Fruit fly (Drosophila melanogaster) whole organism, embryonic: ENCODE results near the gene Hinfp.

ENCODE experiments used
- Aef1 ChIP-seq: fragments of 200-800 bp; sonication (Bioruptor generic); IDR thresholded peaks from 3 replicates; pipeline ENCODE4 v1.3.6; 2022; ENCODE audit warnings: missing biosample characterization, missing genetic modification characterization
- Atf-2 ChIP-seq: fragments of 200-800 bp; sonication (Bioruptor generic); optimal IDR thresholded peaks from 2 replicates; lab custom pipeline; 2016; ENCODE audit warnings: missing biosample characterization, missing genetic modification characterization
- B-H1 ChIP-seq: fragments of 200-800 bp; sonication (Bioruptor generic); IDR thresholded peaks from 3 replicates; pipeline ENCODE4 v1.3.6; 2022; ENCODE audit warnings: missing biosample characterization, missing genetic modification characterization
- CG10274 ChIP-seq: fragments of 200-800 bp; sonication (Bioruptor generic); optimal IDR thresholded peaks from 3 replicates; lab custom pipeline; 2017; ENCODE audit warnings: missing biosample characterization, mild to moderate bottlenecking, missing genetic modification characterization
- CG10321 ChIP-seq: fragments of 200-800 bp; sonication (Bioruptor generic); IDR thresholded peaks from 2 replicates; pipeline ENCODE4 v1.3.6; 2022; ENCODE audit warnings: missing biosample characterization, missing genetic modification characterization
- CG10366 ChIP-seq: fragments of 200-800 bp; sonication (Bioruptor generic); IDR thresholded peaks from 2 replicates; pipeline ENCODE4 v1.3.6; 2022; ENCODE audit warnings: missing biosample characterization, missing genetic modification characterization
- CG10462 ChIP-seq: fragments of 200-800 bp; sonication (Bioruptor generic); optimal IDR thresholded peaks from 2 replicates; lab custom pipeline; 2016; ENCODE audit warnings: missing biosample characterization, missing genetic modification characterization
- CG10543 ChIP-seq: fragments of 200-800 bp; sonication (Bioruptor generic); optimal IDR thresholded peaks from 3 replicates; lab custom pipeline; 2017; ENCODE audit warnings: missing biosample characterization, mild to moderate bottlenecking, missing genetic modification characterization, moderate library complexity
- CG11247 ChIP-seq: fragments of 200-800 bp; sonication (Bioruptor generic); IDR thresholded peaks from 2 replicates; pipeline ENCODE4 v1.3.6; 2022; ENCODE audit warnings: missing biosample characterization, missing genetic modification characterization
- CG11723 ChIP-seq: fragments of 200-800 bp; sonication (Bioruptor generic); optimal IDR thresholded peaks from 2 replicates; lab custom pipeline; 2017; ENCODE audit warnings: missing biosample characterization, mild to moderate bottlenecking, missing genetic modification characterization
- CG12104 ChIP-seq: fragments of 200-800 bp; sonication (Bioruptor generic); optimal IDR thresholded peaks from 3 replicates; lab custom pipeline; 2016; ENCODE audit warnings: missing biosample characterization, missing genetic modification characterization
- CG14965 ChIP-seq: fragments of 200-800 bp; sonication (Bioruptor generic); optimal IDR thresholded peaks from 2 replicates; lab custom pipeline; 2016; ENCODE audit warnings: missing biosample characterization, missing genetic modification characterization, borderline replicate concordance
- CG15269 ChIP-seq: fragments of 200-800 bp; sonication (Bioruptor generic); optimal IDR thresholded peaks from 2 replicates; lab custom pipeline; 2018; ENCODE audit warnings: missing biosample characterization, mild to moderate bottlenecking, missing genetic modification characterization, moderate library complexity
- CG2202 ChIP-seq: fragments of 200-800 bp; sonication (Bioruptor generic); optimal IDR thresholded peaks from 2 replicates; lab custom pipeline; 2018; ENCODE audit warnings: missing biosample characterization, mild to moderate bottlenecking, missing genetic modification characterization
- CG2712 ChIP-seq: fragments of 200-800 bp; optimal IDR thresholded peaks from 3 replicates; lab custom pipeline; 2019; ENCODE audit warnings: missing biosample characterization, mild to moderate bottlenecking, missing genetic modification characterization, moderate library complexity
- CG2889 ChIP-seq: fragments of 200-800 bp; sonication (Bioruptor generic); IDR thresholded peaks from 3 replicates; pipeline ENCODE4 v1.3.6; 2022; ENCODE audit warnings: missing biosample characterization, missing genetic modification characterization
- CG3065 ChIP-seq: fragments of 200-800 bp; sonication (Bioruptor generic); optimal IDR thresholded peaks from 2 replicates; lab custom pipeline; 2016; ENCODE audit warnings: missing biosample characterization, missing genetic modification characterization
- CG32532 ChIP-seq: fragments of 200-800 bp; sonication (Bioruptor generic); IDR thresholded peaks from 2 replicates; pipeline ENCODE4 v1.3.6; 2022; ENCODE audit warnings: missing biosample characterization, missing genetic modification characterization
- CG4707 ChIP-seq: fragments of 200-800 bp; sonication (Bioruptor generic); optimal IDR thresholded peaks from 2 replicates; lab custom pipeline; 2018; ENCODE audit warnings: missing biosample characterization, mild to moderate bottlenecking, missing genetic modification characterization, moderate library complexity
- CG6254 ChIP-seq: fragments of 200-800 bp; sonication (Bioruptor generic); optimal IDR thresholded peaks from 3 replicates; lab custom pipeline; 2017; ENCODE audit warnings: mild to moderate bottlenecking, missing biosample characterization, missing genetic modification reagents, missing genetic modification characterization
- CG7271 ChIP-seq: fragments of 200-800 bp; sonication (Bioruptor generic); optimal IDR thresholded peaks from 2 replicates; lab custom pipeline; 2018; ENCODE audit warnings: missing biosample characterization, mild to moderate bottlenecking, missing genetic modification characterization, moderate library complexity
- CG7372 ChIP-seq: fragments of 200-800 bp; sonication (Bioruptor generic); IDR thresholded peaks from 2 replicates; pipeline ENCODE4 v1.3.6; 2022; ENCODE audit warnings: missing biosample characterization, missing genetic modification characterization
- CG9727 ChIP-seq: fragments of 200-800 bp; sonication (Bioruptor generic); optimal IDR thresholded peaks from 3 replicates; lab custom pipeline; 2017; ENCODE audit warnings: missing biosample characterization, mild to moderate bottlenecking, missing genetic modification characterization
- CG9876 ChIP-seq: fragments of 200-800 bp; sonication (Bioruptor generic); optimal IDR thresholded peaks from 2 replicates; lab custom pipeline; 2016; ENCODE audit warnings: missing biosample characterization, missing genetic modification characterization
- CTCF ChIP-seq: fragments of 200-800 bp; sonication (Bioruptor generic); optimal IDR thresholded peaks from 2 replicates; lab custom pipeline; 2017; ENCODE audit warnings: missing biosample characterization, mild to moderate bottlenecking, missing genetic modification characterization, moderate library complexity
- Dbx ChIP-seq: fragments of 200-800 bp; sonication (Bioruptor generic); IDR thresholded peaks from 3 replicates; pipeline ENCODE4 v1.3.6; 2022; ENCODE audit warnings: missing biosample characterization, missing genetic modification characterization
- HLH4C ChIP-seq: fragments of 200-800 bp; sonication (Bioruptor generic); IDR thresholded peaks from 3 replicates; pipeline ENCODE4 v1.3.6; 2022; ENCODE audit warnings: missing biosample characterization, missing genetic modification characterization; ENCODE audit not compliant: partially characterized antibody
- Hr39 ChIP-seq: fragments of >200 bp; optimal IDR thresholded peaks from 2 replicates; lab custom pipeline; 2017
- Hsf ChIP-seq: fragments of 200-800 bp; sonication (Bioruptor generic); optimal IDR thresholded peaks from 3 replicates; lab custom pipeline; 2016; ENCODE audit warnings: missing biosample characterization, missing genetic modification characterization
- MBD-R2 ChIP-seq: fragments of 200-800 bp; sonication (Bioruptor generic); IDR thresholded peaks from 2 replicates; pipeline ENCODE4 v1.3.6; 2022; ENCODE audit warnings: missing biosample characterization, missing genetic modification characterization
- NC2β ChIP-seq: fragments of 200-800 bp; sonication (Bioruptor generic); optimal IDR thresholded peaks from 2 replicates; lab custom pipeline; 2016; ENCODE audit warnings: missing biosample characterization, missing genetic modification characterization
- Neu2 ChIP-seq: fragments of 200-800 bp; sonication (Bioruptor generic); optimal IDR thresholded peaks from 3 replicates; lab custom pipeline; 2016; ENCODE audit warnings: missing biosample characterization, missing genetic modification characterization, borderline replicate concordance
- PHDP ChIP-seq: fragments of 200-800 bp; sonication (Bioruptor generic); optimal IDR thresholded peaks from 3 replicates; lab custom pipeline; 2018; ENCODE audit warnings: missing biosample characterization, mild to moderate bottlenecking, missing genetic modification characterization, moderate library complexity
- Sin3A ChIP-seq: fragments of >200 bp; optimal IDR thresholded peaks from 2 replicates; lab custom pipeline; 2018
- ab ChIP-seq: fragments of 200-800 bp; sonication (Bioruptor generic); optimal IDR thresholded peaks from 2 replicates; lab custom pipeline; 2016; ENCODE audit warnings: missing biosample characterization, missing genetic modification characterization
- cas ChIP-seq: fragments of 200-800 bp; sonication (Bioruptor generic); IDR thresholded peaks from 2 replicates; pipeline ENCODE4 v1.3.6; 2022; ENCODE audit warnings: missing biosample characterization, missing genetic modification characterization
- chif ChIP-seq, 2 experiments: fragments of 200-800 bp; sonication (Bioruptor generic); optimal IDR thresholded peaks; 3 replicates each; lab custom pipeline; 2016; ENCODE audit warnings: missing biosample characterization in 2 of 2, missing genetic modification characterization in 2 of 2
- ci ChIP-seq: fragments of 200-800 bp; sonication (Bioruptor generic); IDR thresholded peaks from 3 replicates; pipeline ENCODE4 v1.3.6; 2022; ENCODE audit warnings: missing biosample characterization, missing genetic modification characterization
- fd64A ChIP-seq: fragments of 200-800 bp; sonication (Bioruptor generic); optimal IDR thresholded peaks from 3 replicates; lab custom pipeline; 2018; ENCODE audit warnings: missing biosample characterization, mild to moderate bottlenecking, missing genetic modification characterization
- fd96Cb ChIP-seq: fragments of 200-800 bp; sonication (Bioruptor generic); optimal IDR thresholded peaks from 2 replicates; lab custom pipeline; 2018; ENCODE audit warnings: missing biosample characterization, mild to moderate bottlenecking, missing genetic modification characterization, moderate library complexity
- ftz-f1 ChIP-seq: fragments of 200-800 bp; sonication (Bioruptor generic); optimal IDR thresholded peaks from 2 replicates; lab custom pipeline; 2016; ENCODE audit warnings: missing biosample characterization, missing genetic modification characterization
- gcm ChIP-seq: fragments of 200-800 bp; sonication (Bioruptor generic); optimal IDR thresholded peaks from 2 replicates; lab custom pipeline; 2019; ENCODE audit warnings: missing biosample characterization, mild to moderate bottlenecking, missing genetic modification characterization, moderate library complexity
- gcm2 ChIP-seq: fragments of 200-800 bp; sonication (Bioruptor generic); optimal IDR thresholded peaks from 2 replicates; lab custom pipeline; 2016; ENCODE audit warnings: missing biosample characterization, missing genetic modification characterization
- lmd ChIP-seq: fragments of 200-800 bp; sonication (Bioruptor generic); IDR thresholded peaks from 2 replicates; pipeline ENCODE4 v1.3.6; 2022; ENCODE audit warnings: missing biosample characterization, missing genetic modification characterization
- lov ChIP-seq, 2 experiments: fragments of 200-800 bp in 1 of 2; fragments of >200 bp in 1 of 2; sonication (Bioruptor generic) in 1 of 2; IDR thresholded peaks in 1 of 2; optimal IDR thresholded peaks in 1 of 2; 2 replicates in 1 of 2; 3 replicates in 1 of 2; pipeline versions ENCODE4 v1.3.6 to Lab custom; 2017 to 2022; ENCODE audit warnings: missing biosample characterization in 1 of 2, missing genetic modification characterization in 1 of 2
- mam ChIP-seq: fragments of 200-800 bp; sonication (Bioruptor generic); optimal IDR thresholded peaks from 3 replicates; lab custom pipeline; 2016; ENCODE audit warnings: missing biosample characterization, missing genetic modification characterization
- nau ChIP-seq: fragments of 200-800 bp; sonication (Bioruptor generic); optimal IDR thresholded peaks from 3 replicates; lab custom pipeline; 2017; ENCODE audit warnings: missing biosample characterization, mild to moderate bottlenecking, missing genetic modification characterization, missing genetic modification reagents
- onecut ChIP-seq: fragments of 200-800 bp; sonication (Bioruptor generic); IDR thresholded peaks from 2 replicates; pipeline ENCODE4 v1.3.6; 2022; ENCODE audit warnings: missing biosample characterization, missing genetic modification characterization
- sens ChIP-seq: fragments of 200-800 bp; sonication (Bioruptor generic); peaks from one replicate; lab custom pipeline; 2016; ENCODE audit warnings: missing biosample characterization, missing genetic modification characterization
- sisA ChIP-seq: fragments of 200-800 bp; sonication (Bioruptor generic); IDR thresholded peaks from 2 replicates; pipeline ENCODE4 v1.3.6; 2022; ENCODE audit warnings: missing biosample characterization, missing genetic modification characterization
- vnd ChIP-seq: fragments of 200-800 bp; sonication (Bioruptor generic); IDR thresholded peaks from 3 replicates; pipeline ENCODE4 v1.3.6; 2022; ENCODE audit warnings: missing biosample characterization, missing genetic modification characterization; ENCODE audit not compliant: partially characterized antibody
- wor ChIP-seq: fragments of 200-800 bp; sonication (Bioruptor generic); IDR thresholded peaks from 2 replicates; pipeline ENCODE4 v1.3.6; 2022; ENCODE audit warnings: missing biosample characterization, missing genetic modification characterization
- zfh2 ChIP-seq: fragments of 200-800 bp; sonication (Bioruptor generic); optimal IDR thresholded peaks from 2 replicates; lab custom pipeline; 2016; ENCODE audit warnings: missing biosample characterization, missing genetic modification characterization

Gene Hinfp

dm6 chrX:618583-618982 is 6.8 kb upstream of the Hinfp start (continued):
- peak; percentile 39 for TF ChIP-seq mam (GFP tag; lab: Kevin White, UChicago)
- peak; percentile 72 for TF ChIP-seq sens (GFP tag; lab: Kevin White, UChicago)
- no peak for TF ChIP-seq CTCF (GFP tag; lab: Kevin White, UChicago)
- no peak for TF ChIP-seq CG7372 (GFP tag; lab: Robert Waterston, UW)
- no peak for TF ChIP-seq HLH4C
- TF ChIP-seq zfh2 (GFP tag; lab: Kevin White, UChicago), result peak; percentile 57
- TF ChIP-seq nau (GFP tag; lab: Kevin White, UChicago), result no peak
- TF ChIP-seq Hr39 (lab: Kevin White, UChicago), result no peak
- no peak for TF ChIP-seq ab
- TF ChIP-seq gcm (GFP tag; lab: Kevin White, UChicago), result peak; percentile 1
- TF ChIP-seq CG10274, result peak; percentile 98
- no peak for TF ChIP-seq CG2889 (GFP tag; lab: Robert Waterston, UW)
- TF ChIP-seq lov (optimal IDR thresholded peaks at IDR 0.05; lab: Kevin White, UChicago), result no peak
- TF ChIP-seq lov (GFP tag; IDR thresholded peaks at IDR 0.05; lab: Robert Waterston, UW), result no peak
- peak; percentile 12 to 21 for TF ChIP-seq chif (GFP tag; optimal IDR thresholded peaks at IDR 0.05; lab: Kevin White, UChicago)
- no peak for TF ChIP-seq fd64A (GFP tag; lab: Kevin White, UChicago)
- no peak for TF ChIP-seq CG32532 (GFP tag; lab: Robert Waterston, UW)
- no peak for TF ChIP-seq wor
- no peak for TF ChIP-seq CG10366 (GFP tag; lab: Robert Waterston, UW)
- TF ChIP-seq NC2β (GFP tag; lab: Kevin White, UChicago), result peak; percentile 26
- TF ChIP-seq CG12104, result no peak
- TF ChIP-seq lmd, result peak; percentile 63
- TF ChIP-seq CG6254 (GFP tag; lab: Kevin White, UChicago), result no peak
- peak; percentile 37 for TF ChIP-seq CG15269
- 0 out of 3 replicates have a peak, but pooled peaks have one; percentile 11 for TF ChIP-seq Aef1 (GFP tag; lab: Robert Waterston, UW)
- TF ChIP-seq CG11247 (GFP tag; lab: Robert Waterston, UW), result no peak
- no peak for TF ChIP-seq CG3065 (GFP tag; lab: Kevin White, UChicago)
- no peak for TF ChIP-seq cas (GFP tag; lab: Robert Waterston, UW)
- TF ChIP-seq CG10543 (GFP tag; lab: Kevin White, UChicago), result no peak
- no peak for TF ChIP-seq CG11723
- TF ChIP-seq B-H1 (GFP tag; lab: Robert Waterston, UW), result no peak
- no peak for TF ChIP-seq vnd (GFP tag; lab: Robert Waterston, UW)
- TF ChIP-seq Dbx (GFP tag; lab: Robert Waterston, UW), result 0 out of 3 replicates have a peak, but pooled peaks have one; percentile 30
- no peak for TF ChIP-seq onecut (GFP tag; lab: Robert Waterston, UW)
- TF ChIP-seq Hsf (GFP tag; lab: Kevin White, UChicago), result peak; percentile 28
- no peak for TF ChIP-seq CG10462 (GFP tag; lab: Kevin White, UChicago)
- TF ChIP-seq CG14965 (GFP tag; lab: Kevin White, UChicago), result no peak
- no peak for TF ChIP-seq CG7271 (tag; lab: Kevin White, UChicago)
- no peak for TF ChIP-seq ftz-f1 (GFP tag; lab: Kevin White, UChicago)
- peak; percentile 33; the same call in 1 of the 2 replicates for TF ChIP-seq sisA
- no peak for TF ChIP-seq Sin3A (lab: Kevin White, UChicago)
- TF ChIP-seq PHDP, result no peak
- TF ChIP-seq CG10321, result no peak
- peak; percentile 9 for TF ChIP-seq CG9876 (GFP tag; lab: Kevin White, UChicago)
- TF ChIP-seq MBD-R2 (GFP tag; lab: Robert Waterston, UW), result no peak
- no peak for TF ChIP-seq fd96Cb (tag; lab: Kevin White, UChicago)
- TF ChIP-seq CG2202 (tag; lab: Kevin White, UChicago), result no peak
- no peak for TF ChIP-seq gcm2 (GFP tag; lab: Kevin White, UChicago)
- TF ChIP-seq CG9727 (GFP tag; lab: Kevin White, UChicago), result peak; percentile 42
- no peak for TF ChIP-seq Atf-2 (GFP tag; lab: Kevin White, UChicago)
- no peak for TF ChIP-seq ci (GFP tag; lab: Robert Waterston, UW)
- TF ChIP-seq CG2712 (tag; lab: Kevin White, UChicago), result peak; percentile 49
- no peak for TF ChIP-seq Neu2
- no peak for TF ChIP-seq CG4707
